Fruit fly (Drosophila melanogaster) whole organism, embryonic: ENCODE data around the gene wcy.

Source experiments
- Abd-B ChIP-seq: fragments of 200-800 bp; sonication (Bioruptor generic); optimal IDR thresholded peaks from 2 replicates; lab custom pipeline; 2018; ENCODE audit warnings: missing biosample characterization, mild to moderate bottlenecking, missing genetic modification characterization, moderate library complexity
- Atf6 ChIP-seq: fragments of 200-800 bp; sonication (Bioruptor generic); IDR thresholded peaks from 2 replicates; pipeline ENCODE4 v1.3.6; 2022; ENCODE audit warnings: missing biosample characterization, missing genetic modification characterization
- CG11247 ChIP-seq: fragments of 200-800 bp; sonication (Bioruptor generic); IDR thresholded peaks from 2 replicates; pipeline ENCODE4 v1.3.6; 2022; ENCODE audit warnings: missing biosample characterization, missing genetic modification characterization
- CG13123 ChIP-seq: fragments of 200-800 bp; sonication (Bioruptor generic); optimal IDR thresholded peaks from 2 replicates; lab custom pipeline; 2016; ENCODE audit warnings: missing biosample characterization, missing genetic modification characterization
- CG14667 ChIP-seq: fragments of 200-800 bp; sonication (Bioruptor generic); IDR thresholded peaks from 2 replicates; pipeline ENCODE4 v1.3.6; 2022; ENCODE audit warnings: missing biosample characterization, missing genetic modification characterization
- CG16779 ChIP-seq: fragments of 200-800 bp; sonication (Bioruptor generic); IDR thresholded peaks from 2 replicates; pipeline ENCODE4 v1.3.6; 2022; ENCODE audit warnings: missing biosample characterization, missing genetic modification characterization
- CG17328 ChIP-seq: fragments of 200-800 bp; sonication (Bioruptor generic); IDR thresholded peaks from 2 replicates; pipeline ENCODE4 v1.3.6; 2022; ENCODE audit warnings: missing biosample characterization, missing genetic modification characterization
- CG17361 ChIP-seq: fragments of 200-800 bp; sonication (Bioruptor generic); IDR thresholded peaks from 3 replicates; pipeline ENCODE4 v1.3.6; 2022; ENCODE audit warnings: missing biosample characterization, missing genetic modification characterization
- CG18262 ChIP-seq: fragments of 200-800 bp; optimal IDR thresholded peaks from 3 replicates; lab custom pipeline; 2019; ENCODE audit warnings: missing biosample characterization, mild to moderate bottlenecking, missing genetic modification characterization, moderate library complexity
- CG18599 ChIP-seq: fragments of 200-800 bp; sonication (Bioruptor generic); optimal IDR thresholded peaks from 3 replicates; lab custom pipeline; 2017; ENCODE audit warnings: missing biosample characterization, missing genetic modification characterization, mild to moderate bottlenecking, moderate library complexity, missing genetic modification reagents
- CG2129 ChIP-seq: fragments of 200-800 bp; sonication (Bioruptor generic); IDR thresholded peaks from 2 replicates; pipeline ENCODE4 v1.3.6; 2022; ENCODE audit warnings: missing biosample characterization, missing genetic modification characterization; ENCODE audit not compliant: partially characterized antibody
- CG2199 ChIP-seq: fragments of 200-800 bp; sonication (Bioruptor generic); IDR thresholded peaks from 3 replicates; pipeline ENCODE4 v1.3.6; 2022; ENCODE audit warnings: missing biosample characterization, missing genetic modification characterization
- CG3065 ChIP-seq: fragments of 200-800 bp; sonication (Bioruptor generic); optimal IDR thresholded peaks from 2 replicates; lab custom pipeline; 2016; ENCODE audit warnings: missing biosample characterization, missing genetic modification characterization
- CG34224 ChIP-seq: fragments of 200-800 bp; sonication (Bioruptor generic); IDR thresholded peaks from 3 replicates; pipeline ENCODE4 v1.3.6; 2022; ENCODE audit warnings: missing biosample characterization, missing genetic modification characterization; ENCODE audit not compliant: partially characterized antibody
- CG7745 ChIP-seq: fragments of 200-800 bp; sonication (Bioruptor generic); optimal IDR thresholded peaks from 2 replicates; lab custom pipeline; 2018; ENCODE audit warnings: missing biosample characterization, mild to moderate bottlenecking, missing genetic modification characterization, moderate library complexity
- CG8765 ChIP-seq: fragments of 200-800 bp; sonication (Bioruptor generic); IDR thresholded peaks from 2 replicates; pipeline ENCODE4 v1.3.6; 2022; ENCODE audit warnings: missing biosample characterization, missing genetic modification characterization
- CG9609 ChIP-seq: fragments of 200-800 bp; sonication (Bioruptor generic); optimal IDR thresholded peaks from 3 replicates; lab custom pipeline; 2016; ENCODE audit warnings: missing biosample characterization, missing genetic modification characterization
- CG9797 ChIP-seq: fragments of 200-800 bp; sonication (Bioruptor generic); optimal IDR thresholded peaks from 3 replicates; lab custom pipeline; 2018; ENCODE audit warnings: missing biosample characterization, mild to moderate bottlenecking, missing genetic modification characterization
- CoRest ChIP-seq: fragments of 200-800 bp; sonication (Bioruptor generic); optimal IDR thresholded peaks from 3 replicates; lab custom pipeline; 2018; ENCODE audit warnings: missing biosample characterization, mild to moderate bottlenecking, missing genetic modification characterization, moderate library complexity
- Dll ChIP-seq: fragments of 200-800 bp; sonication (Bioruptor generic); IDR thresholded peaks from 4 replicates; pipeline ENCODE4 v1.3.6; 2022; ENCODE audit warnings: missing biosample characterization, missing genetic modification characterization; ENCODE audit not compliant: partially characterized antibody
- Doc3 ChIP-seq: fragments of 200-800 bp; sonication (Bioruptor generic); IDR thresholded peaks from 3 replicates; pipeline ENCODE4 v1.3.6; 2022; ENCODE audit warnings: missing biosample characterization, missing genetic modification characterization; ENCODE audit not compliant: partially characterized antibody
- HmgD ChIP-seq: fragments of 200-800 bp; sonication (Bioruptor generic); optimal IDR thresholded peaks from 3 replicates; lab custom pipeline; 2016; ENCODE audit warnings: missing biosample characterization, missing genetic modification characterization
- Lim3 ChIP-seq: fragments of 200-800 bp; sonication (Bioruptor generic); IDR thresholded peaks from 2 replicates; pipeline ENCODE4 v1.3.6; 2022; ENCODE audit warnings: missing biosample characterization, missing genetic modification characterization
- Mrtf ChIP-seq: fragments of 200-800 bp; sonication (Bioruptor generic); IDR thresholded peaks from 3 replicates; pipeline ENCODE4 v1.3.6; 2022; ENCODE audit warnings: missing biosample characterization, missing genetic modification characterization
- NFAT ChIP-seq: fragments of 200-800 bp; sonication (Bioruptor generic); IDR thresholded peaks from 2 replicates; pipeline ENCODE4 v1.3.6; 2022; ENCODE audit warnings: missing biosample characterization, missing genetic modification characterization
- Opbp ChIP-seq: fragments of 200-800 bp; sonication (Bioruptor generic); IDR thresholded peaks from 3 replicates; pipeline ENCODE4 v1.3.6; 2022; ENCODE audit warnings: missing biosample characterization, missing genetic modification characterization; ENCODE audit not compliant: partially characterized antibody
- Poxn ChIP-seq: fragments of 200-800 bp; sonication (Bioruptor generic); IDR thresholded peaks from 2 replicates; pipeline ENCODE4 v1.3.6; 2022; ENCODE audit warnings: missing biosample characterization, missing genetic modification characterization
- Ravus ChIP-seq: fragments of 200-800 bp; sonication (Bioruptor generic); IDR thresholded peaks from 2 replicates; pipeline ENCODE4 v1.3.6; 2022; ENCODE audit warnings: missing biosample characterization, missing genetic modification characterization
- Rfx ChIP-seq: fragments of 200-800 bp; sonication (Bioruptor generic); IDR thresholded peaks from 2 replicates; pipeline ENCODE4 v1.3.6; 2022; ENCODE audit warnings: missing biosample characterization, missing genetic modification characterization
- Six4 ChIP-seq: fragments of 200-800 bp; sonication (Bioruptor generic); optimal IDR thresholded peaks from 2 replicates; lab custom pipeline; 2016; ENCODE audit warnings: missing biosample characterization, missing genetic modification characterization
- Trl ChIP-seq, 3 experiments: fragments of >200 bp in 2 of 3; fragments of 200-800 bp in 1 of 3; sonication (Bioruptor generic) in 1 of 3; optimal IDR thresholded peaks; 2 replicates in 1 of 3; 3 replicates in 2 of 3; lab custom pipeline; 2016 to 2017; ENCODE audit warnings: missing biosample characterization in 1 of 3, missing genetic modification characterization in 1 of 3
- Vsx1 ChIP-seq: fragments of 200-800 bp; sonication (Bioruptor generic); optimal IDR thresholded peaks from 2 replicates; lab custom pipeline; 2017; ENCODE audit warnings: missing biosample characterization, mild to moderate bottlenecking, missing genetic modification characterization, missing genetic modification reagents
- bowl ChIP-seq: fragments of 200-800 bp; sonication (Bioruptor generic); IDR thresholded peaks from 2 replicates; pipeline ENCODE4 v1.3.6; 2022; ENCODE audit warnings: missing biosample characterization, missing genetic modification characterization
- chif ChIP-seq, 2 experiments: fragments of 200-800 bp; sonication (Bioruptor generic); optimal IDR thresholded peaks; 3 replicates each; lab custom pipeline; 2016; ENCODE audit warnings: missing biosample characterization in 2 of 2, missing genetic modification characterization in 2 of 2
- gem ChIP-seq: fragments of 200-800 bp; sonication (Bioruptor generic); optimal IDR thresholded peaks from 2 replicates; lab custom pipeline; 2019; ENCODE audit warnings: missing biosample characterization, mild to moderate bottlenecking, missing genetic modification characterization, moderate library complexity
- gro ChIP-seq: fragments of 200-800 bp; sonication (Bioruptor generic); optimal IDR thresholded peaks from 2 replicates; lab custom pipeline; 2016; ENCODE audit warnings: missing biosample characterization, missing genetic modification characterization
- hbn ChIP-seq: fragments of 200-800 bp; sonication (Bioruptor generic); IDR thresholded peaks from 2 replicates; pipeline ENCODE4 v1.3.6; 2022; ENCODE audit warnings: missing biosample characterization, missing genetic modification characterization; ENCODE audit not compliant: partially characterized antibody
- jigr1 ChIP-seq: fragments of 200-800 bp; sonication (Bioruptor generic); IDR thresholded peaks from 3 replicates; pipeline ENCODE4 v1.3.6; 2022; ENCODE audit warnings: missing biosample characterization, missing genetic modification characterization
- knrl ChIP-seq: fragments of 200-800 bp; sonication (Bioruptor generic); IDR thresholded peaks from 3 replicates; pipeline ENCODE4 v1.3.6; 2022; ENCODE audit warnings: missing biosample characterization, missing genetic modification characterization; ENCODE audit not compliant: partially characterized antibody
- onecut ChIP-seq: fragments of 200-800 bp; sonication (Bioruptor generic); IDR thresholded peaks from 2 replicates; pipeline ENCODE4 v1.3.6; 2022; ENCODE audit warnings: missing biosample characterization, missing genetic modification characterization
- peb ChIP-seq: fragments of 200-800 bp; sonication (Bioruptor generic); IDR thresholded peaks from 2 replicates; pipeline ENCODE4 v1.3.6; 2022; ENCODE audit warnings: missing biosample characterization, missing genetic modification characterization
- rib ChIP-seq: fragments of 200-800 bp; sonication (Bioruptor generic); IDR thresholded peaks from 2 replicates; pipeline ENCODE4 v1.3.6; 2022; ENCODE audit warnings: missing biosample characterization, missing genetic modification characterization
- sqz ChIP-seq: fragments of 200-800 bp; sonication (Bioruptor generic); optimal IDR thresholded peaks from 3 replicates; lab custom pipeline; 2018; ENCODE audit warnings: missing biosample characterization, mild to moderate bottlenecking, missing genetic modification characterization
- sug ChIP-seq: fragments of 200-800 bp; optimal IDR thresholded peaks from 2 replicates; lab custom pipeline; 2019; ENCODE audit warnings: missing biosample characterization, mild to moderate bottlenecking, missing genetic modification characterization, moderate library complexity
- tna ChIP-seq: fragments of 200-800 bp; sonication (Bioruptor generic); IDR thresholded peaks from 2 replicates; pipeline ENCODE4 v1.3.6; 2022; ENCODE audit warnings: missing biosample characterization, missing genetic modification characterization; ENCODE audit not compliant: partially characterized antibody
- toy ChIP-seq: fragments of 200-800 bp; sonication (Bioruptor generic); IDR thresholded peaks from 2 replicates; pipeline ENCODE4 v1.3.6; 2022; ENCODE audit warnings: missing biosample characterization, missing genetic modification characterization
- usp ChIP-seq: fragments of >200 bp; optimal IDR thresholded peaks from 2 replicates; lab custom pipeline; 2017; ENCODE audit warnings: missing biosample characterization, missing genetic modification characterization
- z ChIP-seq: fragments of 200-800 bp; sonication (Bioruptor generic); IDR thresholded peaks from 3 replicates; pipeline ENCODE4 v1.3.6; 2022; ENCODE audit warnings: missing biosample characterization, missing genetic modification characterization
- zen2 ChIP-seq: fragments of 200-800 bp; sonication (Bioruptor generic); IDR thresholded peaks from 3 replicates; pipeline ENCODE4 v1.3.6; 2022; ENCODE audit warnings: missing biosample characterization, missing genetic modification characterization; ENCODE audit not compliant: partially characterized antibody

wcy gene

dm6 chrX:17123545-17124203, 46.0 kb upstream of the wcy start (continued):
- TF ChIP-seq CG9797, result no peak
- TF ChIP-seq CG16779 (GFP tag; lab: Robert Waterston, UW), result peak; percentile 47; the same call in 1 of the 2 replicates
- peak; percentile 58 for TF ChIP-seq onecut (GFP tag; lab: Robert Waterston, UW)
- 0 out of 3 replicates have a peak, but pooled peaks have one; percentile 26 for TF ChIP-seq Mrtf
- TF ChIP-seq CG18262 (tag; lab: Kevin White, UChicago), result peak; percentile 77
- TF ChIP-seq gro, result peak; percentile 59
- TF ChIP-seq sug, result peak; percentile 22
- TF ChIP-seq CG34224 (GFP tag; lab: Robert Waterston, UW), result no peak
- TF ChIP-seq CG17361 (GFP tag; lab: Robert Waterston, UW), result peak; percentile 76; the same call in 2 of the 3 replicates
- TF ChIP-seq hbn, result no peak
- no peak for TF ChIP-seq Doc3 (GFP tag; lab: Robert Waterston, UW)
- peak; percentile 88 for TF ChIP-seq CG18599 (GFP tag; lab: Kevin White, UChicago)
- peak; percentile 48; the same call in 1 of the 3 replicates for TF ChIP-seq CG2199
- TF ChIP-seq rib, result no peak
- TF ChIP-seq Six4, result peak; percentile 46
- no peak for TF ChIP-seq Vsx1
- TF ChIP-seq Atf6 (GFP tag; lab: Robert Waterston, UW), result peak; percentile 62; the same call in 1 of the 2 replicates
- TF ChIP-seq gem (tag; lab: Kevin White, UChicago), result peak; percentile 86
- TF ChIP-seq CG11247 (GFP tag; lab: Robert Waterston, UW), result peak; percentile 66; the same call in 1 of the 2 replicates
- peak; percentile 85 for TF ChIP-seq Rfx
- peak; percentile 46; the same call in 1 of the 2 replicates for TF ChIP-seq NFAT (GFP tag; lab: Robert Waterston, UW)
- no peak for TF ChIP-seq CG13123 (GFP tag; lab: Kevin White, UChicago)
- peak; percentile 37; the same call in 1 of the 2 replicates for TF ChIP-seq CG14667 (GFP tag; lab: Robert Waterston, UW)
- peak; percentile 62 for TF ChIP-seq peb
- TF ChIP-seq CG8765, result no peak
- peak; percentile 17; the same call in 1 of the 3 replicates for TF ChIP-seq jigr1 (GFP tag; lab: Robert Waterston, UW)
- TF ChIP-seq Abd-B (GFP tag; lab: Kevin White, UChicago), result peak; percentile 51
- TF ChIP-seq CG2129 (GFP tag; lab: Robert Waterston, UW), result no peak
- TF ChIP-seq Lim3, result no peak
- TF ChIP-seq Poxn (GFP tag; lab: Robert Waterston, UW), result no peak
- no peak for TF ChIP-seq toy (GFP tag; lab: Robert Waterston, UW)
- TF ChIP-seq Opbp (GFP tag; lab: Robert Waterston, UW), result no peak
- TF ChIP-seq Trl (optimal IDR thresholded peaks at IDR 0.05; lab: Kevin White, UChicago), result no peak
- TF ChIP-seq Trl (GFP tag; optimal IDR thresholded peaks at IDR 0.05; lab: Kevin White, UChicago), result peak; percentile 10
- no peak for TF ChIP-seq CG3065 (GFP tag; lab: Kevin White, UChicago)
- peak; percentile 43 for TF ChIP-seq CG9609 (GFP tag; lab: Kevin White, UChicago)
- no peak for TF ChIP-seq sqz (GFP tag; lab: Kevin White, UChicago)
- TF ChIP-seq zen2, result no peak
- no peak for TF ChIP-seq usp
- peak; percentile 53; the same call in 1 of the 2 replicates for TF ChIP-seq bowl (GFP tag; lab: Robert Waterston, UW)
- TF ChIP-seq CG7745 (tag; lab: Kevin White, UChicago), result no peak
- no peak for TF ChIP-seq HmgD (GFP tag; lab: Kevin White, UChicago)
- TF ChIP-seq Dll (GFP tag; lab: Robert Waterston, UW), result no peak
- no peak for TF ChIP-seq Ravus (GFP tag; lab: Robert Waterston, UW)
- TF ChIP-seq z (GFP tag; lab: Robert Waterston, UW), result no peak
- no peak for TF ChIP-seq knrl (GFP tag; lab: Robert Waterston, UW)
- no peak for TF ChIP-seq tna (GFP tag; lab: Robert Waterston, UW)
- peak; percentile 69 for TF ChIP-seq CG17328 (GFP tag; lab: Robert Waterston, UW)
- TF ChIP-seq chif (GFP tag; optimal IDR thresholded peaks at IDR 0.05; lab: Kevin White, UChicago), result peak; percentile 17 to 61
- peak; percentile 74 for TF ChIP-seq CoRest (tag; lab: Kevin White, UChicago)
